Fruit fly (Drosophila melanogaster) whole organism, embryonic: ENCODE measurements around the gene Tmhs.
A peak's percentile ranks its signal among the peaks of the same experiment; 100 is the strongest.

ENCODE experiments used
- C15 ChIP-seq: fragments of 200-800 bp; sonication (Bioruptor generic); IDR thresholded peaks from 3 replicates; pipeline ENCODE4 v1.3.6; 2022; ENCODE audit warnings: missing biosample characterization, missing genetic modification characterization
- CG11695 ChIP-seq: fragments of 200-800 bp; sonication (Bioruptor generic); IDR thresholded peaks from 3 replicates; pipeline ENCODE4 v1.3.6; 2022; ENCODE audit warnings: missing biosample characterization, missing genetic modification characterization
- CG11696 ChIP-seq: fragments of 200-800 bp; sonication (Bioruptor generic); IDR thresholded peaks from 2 replicates; pipeline ENCODE4 v1.3.6; 2022; ENCODE audit warnings: missing biosample characterization, missing genetic modification characterization
- CG12104 ChIP-seq: fragments of 200-800 bp; sonication (Bioruptor generic); optimal IDR thresholded peaks from 3 replicates; lab custom pipeline; 2016; ENCODE audit warnings: missing biosample characterization, missing genetic modification characterization
- CG12155 ChIP-seq: fragments of 200-800 bp; sonication (Bioruptor generic); optimal IDR thresholded peaks from 3 replicates; lab custom pipeline; 2016; ENCODE audit warnings: missing biosample characterization, missing genetic modification characterization
- CG14965 ChIP-seq: fragments of 200-800 bp; sonication (Bioruptor generic); optimal IDR thresholded peaks from 2 replicates; lab custom pipeline; 2016; ENCODE audit warnings: missing biosample characterization, missing genetic modification characterization, borderline replicate concordance
- CG17361 ChIP-seq: fragments of 200-800 bp; sonication (Bioruptor generic); IDR thresholded peaks from 3 replicates; pipeline ENCODE4 v1.3.6; 2022; ENCODE audit warnings: missing biosample characterization, missing genetic modification characterization
- CG17385 ChIP-seq: fragments of 200-800 bp; sonication (Bioruptor generic); optimal IDR thresholded peaks from 3 replicates; lab custom pipeline; 2018; ENCODE audit warnings: missing biosample characterization, mild to moderate bottlenecking, missing genetic modification characterization
- CG17829 ChIP-seq: fragments of 200-800 bp; optimal IDR thresholded peaks from 2 replicates; lab custom pipeline; 2019; ENCODE audit warnings: missing biosample characterization, mild to moderate bottlenecking, missing genetic modification characterization, moderate library complexity
- CG2875 ChIP-seq: fragments of 200-800 bp; sonication (Bioruptor generic); optimal IDR thresholded peaks from 2 replicates; lab custom pipeline; 2017; ENCODE audit warnings: missing biosample characterization, mild to moderate bottlenecking, missing genetic modification characterization, missing genetic modification reagents
- CG30020 ChIP-seq: fragments of 200-800 bp; optimal IDR thresholded peaks from 2 replicates; lab custom pipeline; 2019; ENCODE audit warnings: missing biosample characterization, mild to moderate bottlenecking, missing genetic modification characterization, moderate library complexity
- CG30403 ChIP-seq: fragments of 200-800 bp; sonication (Bioruptor generic); optimal IDR thresholded peaks from 3 replicates; lab custom pipeline; 2016; ENCODE audit warnings: missing biosample characterization, missing genetic modification characterization
- CG30431 ChIP-seq: fragments of 200-800 bp; sonication (Bioruptor generic); optimal IDR thresholded peaks from 2 replicates; lab custom pipeline; 2017; ENCODE audit warnings: missing biosample characterization, missing genetic modification characterization
- CG33213 ChIP-seq: fragments of 200-800 bp; sonication (Bioruptor generic); optimal IDR thresholded peaks from 3 replicates; lab custom pipeline; 2016; ENCODE audit warnings: missing biosample characterization, missing genetic modification characterization
- CG4617 ChIP-seq: fragments of 200-800 bp; sonication (Bioruptor generic); optimal IDR thresholded peaks from 3 replicates; lab custom pipeline; 2016; ENCODE audit warnings: missing biosample characterization, missing genetic modification characterization, borderline replicate concordance
- CG6765 ChIP-seq: fragments of 200-800 bp; sonication (Bioruptor generic); optimal IDR thresholded peaks from 3 replicates; lab custom pipeline; 2017; ENCODE audit warnings: missing biosample characterization, mild to moderate bottlenecking, missing genetic modification characterization
- CG7271 ChIP-seq: fragments of 200-800 bp; sonication (Bioruptor generic); optimal IDR thresholded peaks from 2 replicates; lab custom pipeline; 2018; ENCODE audit warnings: missing biosample characterization, mild to moderate bottlenecking, missing genetic modification characterization, moderate library complexity
- CG7928 ChIP-seq: fragments of 200-800 bp; sonication (Bioruptor generic); optimal IDR thresholded peaks from 2 replicates; lab custom pipeline; 2017; ENCODE audit warnings: missing biosample characterization, mild to moderate bottlenecking, missing genetic modification characterization
- CG8290 ChIP-seq, 3 experiments: fragments of 200-800 bp; sonication (Bioruptor generic); optimal IDR thresholded peaks; 2 replicates each; lab custom pipeline; 2016 to 2019; ENCODE audit warnings: missing biosample characterization in 3 of 3, missing genetic modification characterization in 3 of 3, mild to moderate bottlenecking in 2 of 3, moderate library complexity in 1 of 3
- CG8765 ChIP-seq: fragments of 200-800 bp; sonication (Bioruptor generic); IDR thresholded peaks from 2 replicates; pipeline ENCODE4 v1.3.6; 2022; ENCODE audit warnings: missing biosample characterization, missing genetic modification characterization
- CHES-1-like ChIP-seq: fragments of 200-800 bp; sonication (Bioruptor generic); optimal IDR thresholded peaks from 2 replicates; lab custom pipeline; 2016; ENCODE audit warnings: missing biosample characterization, missing genetic modification characterization
- Chrac-16 ChIP-seq: fragments of 200-800 bp; sonication (Bioruptor generic); optimal IDR thresholded peaks from 3 replicates; lab custom pipeline; 2016; ENCODE audit warnings: missing biosample characterization, missing genetic modification characterization
- CrebB ChIP-seq: fragments of 200-800 bp; sonication (Bioruptor generic); optimal IDR thresholded peaks from 3 replicates; lab custom pipeline; 2018; ENCODE audit warnings: missing biosample characterization, mild to moderate bottlenecking, missing genetic modification characterization
- D ChIP-seq, 2 experiments: fragments of 200-800 bp in 1 of 2; fragments of >200 bp in 1 of 2; sonication (Bioruptor generic) in 1 of 2; optimal IDR thresholded peaks; 2 replicates in 1 of 2; 3 replicates in 1 of 2; lab custom pipeline; 2017; ENCODE audit warnings: mild to moderate bottlenecking in 1 of 2, missing biosample characterization in 1 of 2, missing genetic modification characterization in 1 of 2, missing genetic modification reagents in 1 of 2
- Dbx ChIP-seq: fragments of 200-800 bp; sonication (Bioruptor generic); IDR thresholded peaks from 3 replicates; pipeline ENCODE4 v1.3.6; 2022; ENCODE audit warnings: missing biosample characterization, missing genetic modification characterization
- Ets97D ChIP-seq: fragments of 200-800 bp; sonication (Bioruptor generic); optimal IDR thresholded peaks from 3 replicates; lab custom pipeline; 2016; ENCODE audit warnings: missing biosample characterization, missing genetic modification characterization
- Mad ChIP-seq: fragments of 200-800 bp; sonication (Bioruptor generic); optimal IDR thresholded peaks from 2 replicates; lab custom pipeline; 2016; ENCODE audit warnings: missing biosample characterization, missing genetic modification characterization
- Nf-YA ChIP-seq: fragments of 200-800 bp; sonication (Bioruptor generic); IDR thresholded peaks from 2 replicates; pipeline ENCODE4 v1.3.6; 2022; ENCODE audit warnings: missing biosample characterization, missing genetic modification characterization
- Oli ChIP-seq: fragments of 200-800 bp; sonication (Bioruptor generic); optimal IDR thresholded peaks from 2 replicates; lab custom pipeline; 2018; ENCODE audit warnings: missing biosample characterization, mild to moderate bottlenecking, missing genetic modification characterization, moderate library complexity
- Opbp ChIP-seq: fragments of 200-800 bp; sonication (Bioruptor generic); IDR thresholded peaks from 3 replicates; pipeline ENCODE4 v1.3.6; 2022; ENCODE audit warnings: missing biosample characterization, missing genetic modification characterization; ENCODE audit not compliant: partially characterized antibody
- Rfx ChIP-seq: fragments of 200-800 bp; sonication (Bioruptor generic); IDR thresholded peaks from 2 replicates; pipeline ENCODE4 v1.3.6; 2022; ENCODE audit warnings: missing biosample characterization, missing genetic modification characterization
- abd-A ChIP-seq: fragments of 200-800 bp; sonication (Bioruptor generic); optimal IDR thresholded peaks from 3 replicates; lab custom pipeline; 2019; ENCODE audit warnings: missing biosample characterization, mild to moderate bottlenecking, missing genetic modification characterization, moderate library complexity
- amos ChIP-seq: fragments of 200-800 bp; sonication (Bioruptor generic); IDR thresholded peaks from 2 replicates; pipeline ENCODE4 v1.3.6; 2022; ENCODE audit warnings: missing biosample characterization, missing genetic modification characterization; ENCODE audit not compliant: partially characterized antibody
- aop ChIP-seq: fragments of 200-800 bp; sonication (Bioruptor generic); IDR thresholded peaks from 2 replicates; pipeline ENCODE4 v1.3.6; 2022; ENCODE audit warnings: missing biosample characterization, missing genetic modification characterization
- ato ChIP-seq: fragments of 200-800 bp; sonication (Bioruptor generic); IDR thresholded peaks from 2 replicates; pipeline ENCODE4 v1.3.6; 2022; ENCODE audit warnings: missing biosample characterization, missing genetic modification characterization; ENCODE audit not compliant: partially characterized antibody
- crc ChIP-seq: fragments of 200-800 bp; sonication (Bioruptor generic); optimal IDR thresholded peaks from 2 replicates; lab custom pipeline; 2016; ENCODE audit warnings: missing biosample characterization, missing genetic modification characterization
- crp ChIP-seq, 2 experiments: fragments of 200-800 bp; sonication (Bioruptor generic); optimal IDR thresholded peaks; 2 replicates in 1 of 2; 3 replicates in 1 of 2; lab custom pipeline; 2017; ENCODE audit warnings: missing biosample characterization in 2 of 2, missing genetic modification characterization in 2 of 2, mild to moderate bottlenecking in 1 of 2, moderate library complexity in 1 of 2
- dati ChIP-seq: fragments of 200-800 bp; sonication (Bioruptor generic); IDR thresholded peaks from 2 replicates; pipeline ENCODE4 v1.3.6; 2022; ENCODE audit warnings: missing biosample characterization, missing genetic modification characterization
- ftz-f1 ChIP-seq: fragments of 200-800 bp; sonication (Bioruptor generic); optimal IDR thresholded peaks from 2 replicates; lab custom pipeline; 2016; ENCODE audit warnings: missing biosample characterization, missing genetic modification characterization
- gro ChIP-seq: fragments of 200-800 bp; sonication (Bioruptor generic); optimal IDR thresholded peaks from 2 replicates; lab custom pipeline; 2016; ENCODE audit warnings: missing biosample characterization, missing genetic modification characterization
- gsb ChIP-seq: fragments of 200-800 bp; sonication (Bioruptor generic); IDR thresholded peaks from 2 replicates; pipeline ENCODE4 v1.3.6; 2022; ENCODE audit warnings: missing biosample characterization, missing genetic modification characterization
- ind ChIP-seq: fragments of 200-800 bp; sonication (Bioruptor generic); optimal IDR thresholded peaks from 3 replicates; lab custom pipeline; 2016; ENCODE audit warnings: missing biosample characterization, missing genetic modification characterization
- nmo ChIP-seq: fragments of 200-800 bp; sonication (Bioruptor generic); optimal IDR thresholded peaks from 2 replicates; lab custom pipeline; 2018; ENCODE audit warnings: missing biosample characterization, mild to moderate bottlenecking, missing genetic modification characterization, moderate library complexity
- pan ChIP-seq, 4 experiments: fragments of >200 bp in 3 of 4; fragments of 200-800 bp in 1 of 4; sonication (Bioruptor generic) in 1 of 4; optimal IDR thresholded peaks in 3 of 4; IDR thresholded peaks in 1 of 4; 2 replicates each; pipeline versions ENCODE4 v1.3.6 to Lab custom; 2017 to 2022; ENCODE audit warnings: missing biosample characterization in 2 of 4, missing genetic modification characterization in 2 of 4, mixed read lengths in 1 of 4
- psq ChIP-seq: fragments of 200-800 bp; sonication (Bioruptor generic); optimal IDR thresholded peaks from 2 replicates; lab custom pipeline; 2017; ENCODE audit warnings: missing biosample characterization, missing genetic modification characterization
- pum ChIP-seq: fragments of 200-800 bp; sonication (Bioruptor generic); optimal IDR thresholded peaks from 2 replicates; lab custom pipeline; 2016; ENCODE audit warnings: missing biosample characterization, missing genetic modification characterization
- stwl ChIP-seq: fragments of 200-800 bp; sonication (Bioruptor generic); optimal IDR thresholded peaks from 3 replicates; lab custom pipeline; 2018; ENCODE audit warnings: missing biosample characterization, mild to moderate bottlenecking, missing genetic modification characterization, moderate library complexity
- wek ChIP-seq: fragments of 200-800 bp; sonication (Bioruptor generic); optimal IDR thresholded peaks from 3 replicates; lab custom pipeline; 2018; ENCODE audit warnings: missing biosample characterization, mild to moderate bottlenecking, missing genetic modification characterization, moderate library complexity

Tmhs gene

dm6 chr3L:1876215-1876625 lies 9.2 kb upstream of the Tmhs start, which contains the start of gene dre4 (continued):
- TF ChIP-seq CG7271 (tag; lab: Kevin White, UChicago) (no peak), CG30431 (peak; percentile 41), CG2875 (GFP tag; lab: Kevin White, UChicago) (peak; percentile 65), C15 (GFP tag; lab: Robert Waterston, UW) (no peak), CG14965 (GFP tag; lab: Kevin White, UChicago) (no peak), CG12104 (GFP tag; lab: Kevin White, UChicago) (peak; percentile 9), gsb (GFP tag; lab: Robert Waterston, UW) (peak; percentile 28; the same call in 1 of the 2 replicates), Mad (GFP tag; lab: Kevin White, UChicago) (peak; percentile 71), Oli (tag; lab: Kevin White, UChicago) (peak; percentile 63), abd-A (no peak), ind (GFP tag; lab: Kevin White, UChicago) (peak; percentile 69), CrebB (peak; percentile 52), nmo (peak; percentile 76), wek (GFP tag; lab: Kevin White, UChicago) (no peak), ftz-f1 (peak; percentile 20), pan (optimal IDR thresholded peaks at IDR 0.05; lab: Kevin White, UChicago) (no peak), pan (GFP tag; optimal IDR thresholded peaks at IDR 0.05 in 1 of 2, IDR thresholded peaks at IDR 0.05 in 1 of 2) (peak in 1 of 2 experiments; percentile 68), amos (GFP tag; lab: Robert Waterston, UW) (peak; percentile 62), CG17829 (tag; lab: Kevin White, UChicago) (peak; percentile 76), CG11696 (peak; percentile 28; the same call in 1 of the 2 replicates), Opbp (GFP tag; lab: Robert Waterston, UW) (peak; percentile 59; the same call in 2 of the 3 replicates), CG8290 (GFP tag; optimal IDR thresholded peaks at IDR 0.05; lab: Kevin White, UChicago) (peak; percentile 64), CG8290 (tag; optimal IDR thresholded peaks at IDR 0.05; lab: Kevin White, UChicago) (peak in 1 of 2 experiments; percentile 81), CG30403 (peak; percentile 78), gro (peak; percentile 81), CG17361 (GFP tag; lab: Robert Waterston, UW) (peak; percentile 73), psq (GFP tag; lab: Kevin White, UChicago) (peak; percentile 9), CHES-1-like (peak; percentile 94), CG12155 (GFP tag; lab: Kevin White, UChicago) (peak; percentile 68), CG6765 (GFP tag; lab: Kevin White, UChicago) (peak; percentile 62), CG17385 (peak; percentile 98), Ets97D (peak; percentile 89), aop (GFP tag; lab: Robert Waterston, UW) (0 out of 2 replicates have a peak, but pooled peaks have one; percentile 26), CG30020 (tag; lab: Kevin White, UChicago) (peak; percentile 20), Dbx (GFP tag; lab: Robert Waterston, UW) (peak; percentile 83), Rfx (GFP tag; lab: Robert Waterston, UW) (peak; percentile 85), D (optimal IDR thresholded peaks at IDR 0.05; lab: Kevin White, UChicago) (no peak), D (GFP tag; optimal IDR thresholded peaks at IDR 0.05; lab: Kevin White, UChicago) (peak; percentile 28), crc (GFP tag; lab: Kevin White, UChicago) (peak; percentile 50), stwl (peak; percentile 88), pum (peak; percentile 55), CG8765 (GFP tag; lab: Robert Waterston, UW) (no peak), Nf-YA (GFP tag; lab: Robert Waterston, UW) (peak; percentile 41; the same call in 1 of the 2 replicates), CG11695 (peak; percentile 62), CG33213 (GFP tag; lab: Kevin White, UChicago) (peak; percentile 88), ato (no peak), Chrac-16 (GFP tag; lab: Kevin White, UChicago) (peak; percentile 70), dati (GFP tag; lab: Robert Waterston, UW) (0 out of 2 replicates have a peak, but pooled peaks have one; percentile 56), CG4617 (GFP tag; lab: Kevin White, UChicago) (peak; percentile 64), CG7928 (peak; percentile 43), crp (GFP tag; optimal IDR thresholded peaks at IDR 0.05; lab: Kevin White, UChicago) (peak in 1 of 2 experiments; percentile 46)
